Worm (Caenorhabditis elegans) whole organism, L4 larva: ENCODE results near the gene F21A3.11.

Experiments used
- F10B5.3 ChIP-seq: sonication (generic microtip); optimal IDR thresholded peaks from 2 replicates; lab custom pipeline; 2016; ENCODE audit warnings: mild to moderate bottlenecking, missing genetic modification characterization, missing compliant biosample characterization
- Y5F2A.4 ChIP-seq: fragments of 200-800 bp; sonication (Bioruptor generic); optimal IDR thresholded peaks from 2 replicates; lab custom pipeline; 2018; ENCODE audit warnings: mild to moderate bottlenecking, missing genetic modification characterization, missing compliant biosample characterization
- ZK337.2 ChIP-seq: fragments of 200-800 bp; sonication (Bioruptor generic); IDR thresholded peaks from 2 replicates; pipeline ENCODE4 v1.3.6; 2022; ENCODE audit warnings: missing genetic modification reagents, missing genetic modification characterization, missing compliant biosample characterization
- aha-1 ChIP-seq: fragments of 150-350 bp; peaks from one replicate; lab custom pipeline; 2014; ENCODE audit warnings: missing biosample characterization, missing genetic modification characterization
- ctbp-1 ChIP-seq: fragments of 200-800 bp; sonication (Bioruptor generic); IDR thresholded peaks from 2 replicates; pipeline ENCODE4 v1.3.6; 2022; ENCODE audit warnings: missing genetic modification reagents, missing genetic modification characterization, missing compliant biosample characterization
- daf-16 ChIP-seq, 3 experiments: sonication (generic microtip); optimal IDR thresholded peaks; 2 replicates each; lab custom pipeline; 2016 to 2017; ENCODE audit warnings: missing genetic modification characterization in 3 of 3, missing genetic modification reagents in 3 of 3, mild to moderate bottlenecking in 2 of 3, missing compliant biosample characterization in 2 of 3, missing biosample characterization in 1 of 3, moderate library complexity in 1 of 3
- daf-8 ChIP-seq: fragments of 200-800 bp; sonication (Bioruptor generic); IDR thresholded peaks from 2 replicates; pipeline ENCODE4 v1.3.6; 2022; ENCODE audit warnings: missing genetic modification characterization, missing compliant biosample characterization
- dmd-6 ChIP-seq: fragments of 200-800 bp; sonication (Bioruptor generic); IDR thresholded peaks from 2 replicates; pipeline ENCODE4 v1.3.6; 2022; ENCODE audit warnings: missing genetic modification reagents, missing genetic modification characterization, missing compliant biosample characterization
- dpl-1 ChIP-seq: fragments of 150-350 bp; optimal IDR thresholded peaks from 2 replicates; lab custom pipeline; 2014; ENCODE audit warnings: missing biosample characterization, missing genetic modification reagents, missing genetic modification characterization
- duxl-1 ChIP-seq: sonication (generic microtip); optimal IDR thresholded peaks from 2 replicates; lab custom pipeline; 2016; ENCODE audit warnings: mild to moderate bottlenecking, missing genetic modification characterization, moderate library complexity, missing compliant biosample characterization; ENCODE audit not compliant: poor library complexity
- dve-1 ChIP-seq: sonication (generic microtip); optimal IDR thresholded peaks from 2 replicates; lab custom pipeline; 2017; ENCODE audit warnings: antibody characterized with exemption, mild to moderate bottlenecking, missing genetic modification characterization, missing compliant biosample characterization; ENCODE audit not compliant: insufficient read depth
- egl-27 ChIP-seq: sonication (generic microtip); optimal IDR thresholded peaks from 3 replicates; lab custom pipeline; 2017; ENCODE audit warnings: missing biosample characterization, missing genetic modification reagents, missing genetic modification characterization
- hif-1 ChIP-seq, 2 experiments: sonication (generic microtip); optimal IDR thresholded peaks; 2 replicates each; lab custom pipeline; 2016 to 2017; ENCODE audit warnings: missing compliant biosample characterization in 2 of 2, missing genetic modification characterization in 2 of 2, missing genetic modification reagents in 2 of 2, missing genotype in 2 of 2, mild to moderate bottlenecking in 1 of 2
- hlh-11 ChIP-seq: fragments of 200-800 bp; sonication (Bioruptor generic); optimal IDR thresholded peaks from 2 replicates; lab custom pipeline; 2018; ENCODE audit warnings: mild to moderate bottlenecking, missing genetic modification characterization, missing compliant biosample characterization
- hlh-30 ChIP-seq: sonication (generic microtip); optimal IDR thresholded peaks from 2 replicates; lab custom pipeline; 2017; ENCODE audit warnings: antibody characterized with exemption, mild to moderate bottlenecking, missing genetic modification characterization, missing compliant biosample characterization; ENCODE audit not compliant: insufficient read depth
- hmg-1.1 ChIP-seq: fragments of 200-800 bp; sonication (Bioruptor generic); IDR thresholded peaks from 2 replicates; pipeline ENCODE4 v1.3.6; 2022; ENCODE audit warnings: missing genetic modification reagents, missing genetic modification characterization, missing compliant biosample characterization
- lin-15B ChIP-seq: fragments of 150-350 bp; sonication (generic microtip); optimal IDR thresholded peaks from 3 replicates; lab custom pipeline; 2014; ENCODE audit warnings: missing biosample characterization, missing genetic modification characterization
- lin-39 ChIP-seq: fragments of 150-350 bp; optimal IDR thresholded peaks from 2 replicates; lab custom pipeline; 2014; ENCODE audit warnings: missing biosample characterization, missing genetic modification reagents, missing genetic modification characterization
- lir-3 ChIP-seq: sonication (generic microtip); optimal IDR thresholded peaks from 2 replicates; lab custom pipeline; 2016; ENCODE audit warnings: mild to moderate bottlenecking, missing genetic modification characterization, missing compliant biosample characterization
- lsy-2 ChIP-seq, 2 experiments: fragments of 150-350 bp in 1 of 2; sonication (generic microtip) in 1 of 2; optimal IDR thresholded peaks; 2 replicates each; lab custom pipeline; 2014 to 2017; ENCODE audit warnings: missing biosample characterization in 2 of 2, missing genetic modification characterization in 2 of 2
- mdl-1 ChIP-seq, 2 experiments: fragments of 150-350 bp in 1 of 2; sonication (generic microtip) in 1 of 2; optimal IDR thresholded peaks; 2 replicates each; lab custom pipeline; 2014 to 2017; ENCODE audit warnings: missing biosample characterization in 2 of 2, missing genetic modification characterization in 2 of 2
- mdt-29 ChIP-seq: fragments of 200-800 bp; sonication (Bioruptor generic); IDR thresholded peaks from 2 replicates; pipeline ENCODE4 v1.3.6; 2022; ENCODE audit warnings: missing genetic modification reagents, missing genetic modification characterization, missing compliant biosample characterization
- mep-1 ChIP-seq: fragments of 150-350 bp; sonication (generic microtip); optimal IDR thresholded peaks from 3 replicates; lab custom pipeline; 2014; ENCODE audit warnings: missing biosample characterization, missing genetic modification characterization
- mes-2 ChIP-seq: sonication (generic microtip); optimal IDR thresholded peaks from 2 replicates; lab custom pipeline; 2016; ENCODE audit warnings: missing genotype, mild to moderate bottlenecking, missing genetic modification characterization, missing compliant biosample characterization; ENCODE audit not compliant: poor library complexity, severe bottlenecking
- mxl-3 ChIP-seq: fragments of 200-800 bp; sonication (Bioruptor generic); optimal IDR thresholded peaks from 2 replicates; lab custom pipeline; 2018; ENCODE audit warnings: mild to moderate bottlenecking, missing genetic modification characterization, missing compliant biosample characterization
- nhr-10 ChIP-seq: fragments of 150-350 bp; optimal IDR thresholded peaks from 2 replicates; lab custom pipeline; 2014; ENCODE audit warnings: missing biosample characterization, missing genetic modification characterization
- nhr-102 ChIP-seq: sonication (generic microtip); optimal IDR thresholded peaks from 2 replicates; lab custom pipeline; 2016; ENCODE audit warnings: mild to moderate bottlenecking, missing genetic modification characterization, moderate library complexity, missing compliant biosample characterization
- nhr-11 ChIP-seq: fragments of 150-350 bp; optimal IDR thresholded peaks from 2 replicates; lab custom pipeline; 2014; ENCODE audit warnings: missing biosample characterization, missing genetic modification characterization
- nhr-111 ChIP-seq: fragments of 200-800 bp; sonication (Bioruptor generic); optimal IDR thresholded peaks from 2 replicates; lab custom pipeline; 2018; ENCODE audit warnings: mild to moderate bottlenecking, missing genetic modification characterization, missing compliant biosample characterization
- nhr-28 ChIP-seq: fragments of 150-350 bp; optimal IDR thresholded peaks from 2 replicates; lab custom pipeline; 2014; ENCODE audit warnings: missing biosample characterization, missing genetic modification characterization
- nhr-48 ChIP-seq: sonication (generic microtip); optimal IDR thresholded peaks from 2 replicates; lab custom pipeline; 2016; ENCODE audit warnings: mild to moderate bottlenecking, missing genetic modification characterization, missing compliant biosample characterization
- nhr-77 ChIP-seq: fragments of 150-350 bp; optimal IDR thresholded peaks from 2 replicates; lab custom pipeline; 2014; ENCODE audit warnings: missing biosample characterization, missing genetic modification characterization
- pha-4 ChIP-seq, 2 experiments: fragments of 150-350 bp in 1 of 2; fragments of 200-800 bp in 1 of 2; sonication (Bioruptor generic) in 1 of 2; IDR thresholded peaks in 1 of 2; optimal IDR thresholded peaks in 1 of 2; 2 replicates each; pipeline versions ENCODE4 v1.3.6 to Lab custom; 2014 to 2022; ENCODE audit warnings: missing genetic modification characterization in 2 of 2, missing genetic modification reagents in 2 of 2, missing biosample characterization in 1 of 2, missing compliant biosample characterization in 1 of 2
- pqm-1 ChIP-seq: sonication (generic microtip); optimal IDR thresholded peaks from 2 replicates; lab custom pipeline; 2017; ENCODE audit warnings: missing biosample characterization, missing genetic modification characterization
- rbr-2 ChIP-seq: sonication (generic microtip); optimal IDR thresholded peaks from 2 replicates; lab custom pipeline; 2016; ENCODE audit warnings: missing genotype, missing genetic modification characterization, missing compliant biosample characterization
- set-16 ChIP-seq: fragments of 200-800 bp; sonication (Bioruptor generic); IDR thresholded peaks from 2 replicates; pipeline ENCODE4 v1.3.6; 2022; ENCODE audit warnings: missing genetic modification reagents, missing genetic modification characterization, missing compliant biosample characterization
- spr-1 ChIP-seq: sonication (generic microtip); optimal IDR thresholded peaks from 2 replicates; lab custom pipeline; 2016; ENCODE audit warnings: mild to moderate bottlenecking, missing genetic modification characterization, missing compliant biosample characterization
- tra-1 ChIP-seq: fragments of 200-800 bp; sonication (Bioruptor generic); IDR thresholded peaks from 2 replicates; pipeline ENCODE4 v1.3.6; 2022; ENCODE audit warnings: missing genetic modification reagents, missing genetic modification characterization, missing compliant biosample characterization
- unc-39 ChIP-seq: sonication (generic microtip); optimal IDR thresholded peaks from 2 replicates; lab custom pipeline; 2017; ENCODE audit warnings: missing biosample characterization, missing genetic modification characterization
- ztf-7 ChIP-seq: fragments of 150-350 bp; optimal IDR thresholded peaks from 2 replicates; lab custom pipeline; 2014; ENCODE audit warnings: missing biosample characterization, missing genetic modification characterization

F21A3.11 gene

DNA sequence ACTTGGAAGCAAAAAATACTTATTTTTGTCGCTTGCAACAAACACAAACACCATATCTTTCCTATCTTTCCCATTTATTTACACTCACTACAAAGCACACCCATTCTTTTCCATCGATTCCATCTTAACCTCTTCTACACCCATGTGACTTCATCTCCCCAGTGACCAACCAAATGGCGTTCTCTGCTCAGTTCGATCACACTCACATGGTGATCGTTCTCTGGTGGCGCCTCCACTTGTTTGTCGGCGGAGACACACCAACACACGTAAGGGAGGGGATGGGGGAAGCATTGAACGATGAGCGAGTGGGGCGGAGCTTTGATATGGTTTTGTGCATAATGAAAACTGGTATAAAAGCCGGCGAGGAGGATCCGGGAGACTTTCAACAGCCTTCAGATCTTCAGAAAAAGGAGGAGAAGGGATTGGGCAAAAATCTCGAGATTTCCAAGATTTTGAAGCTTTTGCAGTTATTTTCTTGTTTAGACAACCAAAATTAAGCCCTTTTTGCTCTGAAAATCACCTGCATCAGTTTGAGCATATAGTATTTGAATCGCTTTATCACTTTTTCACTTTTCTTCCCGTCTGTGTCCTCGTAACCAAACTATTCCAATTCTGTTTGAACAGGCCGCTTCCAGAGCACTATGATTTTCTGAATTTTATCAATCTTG is 33.6 kb upstream of the F21A3.11 start (continued):
- TF ChIP-seq spr-1 (tag; lab: Kevin White, UChicago) (no peak), lir-3 (tag; lab: Kevin White, UChicago) (no peak), unc-39 (tag; lab: Kevin White, UChicago) (no peak), nhr-77 (tag; lab: Kevin White, UChicago) (peak; percentile 96), F10B5.3 (tag; lab: Kevin White, UChicago) (no peak), ztf-7 (peak; percentile 30), lin-15B (no peak), dve-1 (tag; lab: Kevin White, UChicago) (peak; percentile 86), nhr-48 (tag; lab: Kevin White, UChicago) (peak; percentile 65), aha-1 (tag; lab: Kevin White, UChicago) (peak; percentile 99)

DNA sequence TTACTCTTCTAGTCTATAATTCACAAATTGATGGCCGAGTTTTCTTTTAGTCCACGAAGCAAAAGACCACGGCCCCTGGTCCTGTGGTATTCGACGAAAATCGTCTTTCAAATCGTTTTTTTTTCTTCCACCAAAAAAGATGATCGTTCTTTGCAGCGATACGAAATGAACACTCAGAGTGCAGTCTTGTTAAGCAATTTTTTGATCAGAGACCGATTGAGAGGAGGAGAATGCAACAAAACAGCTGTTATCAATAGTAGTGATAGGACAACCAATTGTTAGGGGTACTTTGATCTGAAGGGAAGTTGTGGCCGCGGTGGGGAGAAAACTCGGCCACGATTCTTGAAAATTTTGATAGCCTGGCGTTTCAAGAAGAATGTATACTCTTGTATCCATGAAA is 31.0 kb upstream of the F21A3.11 start:
- TF ChIP-seq hif-1 (tag; optimal IDR thresholded peaks at IDR 0.05; lab: Kevin White, UChicago) = peak in 1 of 2 experiments; percentile 28
- no peak for TF ChIP-seq set-16 (GFP tag; lab: Robert Waterston, UW)
- peak; percentile 68 for TF ChIP-seq nhr-77 (tag; lab: Kevin White, UChicago)
- TF ChIP-seq mdl-1 (tag; optimal IDR thresholded peaks at IDR 0.05; lab: Kevin White, UChicago) = peak in 1 of 2 experiments; percentile 69
- peak; percentile 37 for TF ChIP-seq pqm-1 (tag; lab: Kevin White, UChicago)
- peak; percentile 19; the same call in 1 of the 2 replicates for TF ChIP-seq hmg-1.1
- peak; percentile 34 for TF ChIP-seq nhr-10 (tag; lab: Kevin White, UChicago)
- peak in 1 of 2 experiments; percentile 48 for TF ChIP-seq daf-16 (GFP tag; optimal IDR thresholded peaks at IDR 0.05; lab: Kevin White, UChicago)
- TF ChIP-seq daf-16 (tag; optimal IDR thresholded peaks at IDR 0.05; lab: Kevin White, UChicago) = peak; percentile 82
- no peak for TF ChIP-seq mdt-29
- peak; percentile 69 for TF ChIP-seq nhr-48 (tag; lab: Kevin White, UChicago)
- TF ChIP-seq dpl-1 (GFP tag; lab: Kevin White, UChicago) = peak; percentile 7
- peak; percentile 30 for TF ChIP-seq egl-27 (tag; lab: Kevin White, UChicago)
- no peak for TF ChIP-seq daf-8 (GFP tag; lab: Robert Waterston, UW)
- TF ChIP-seq lsy-2 (tag; optimal IDR thresholded peaks at IDR 0.05; lab: Kevin White, UChicago) = peak in 1 of 2 experiments; percentile 26
- TF ChIP-seq nhr-111 = no peak
- peak; percentile 57 for TF ChIP-seq dve-1 (tag; lab: Kevin White, UChicago)
- TF ChIP-seq rbr-2 = no peak
- no peak for TF ChIP-seq ZK337.2 (GFP tag; lab: Robert Waterston, UW)
- peak; percentile 76 for TF ChIP-seq hlh-11
- peak; percentile 53 for TF ChIP-seq mep-1 (tag; lab: Kevin White, UChicago)
- TF ChIP-seq hlh-30 (tag; lab: Kevin White, UChicago) = peak; percentile 35
- peak; percentile 25 for TF ChIP-seq aha-1 (tag; lab: Kevin White, UChicago)
- no peak for TF ChIP-seq lin-39
- TF ChIP-seq nhr-11 = peak; percentile 40
- TF ChIP-seq mxl-3 (GFP tag; lab: Kevin White, UChicago) = peak; percentile 15
- peak; percentile 50 for TF ChIP-seq mes-2 (tag; lab: Kevin White, UChicago)
- no peak for TF ChIP-seq duxl-1 (tag; lab: Kevin White, UChicago)
- 0 out of 2 replicates have a peak, but pooled peaks have one; percentile 12 for TF ChIP-seq pha-4 (GFP tag; IDR thresholded peaks at IDR 0.05; lab: Robert Waterston, UW)
- TF ChIP-seq pha-4 (tag; optimal IDR thresholded peaks at IDR 0.05; lab: Kevin White, UChicago) = no peak
- TF ChIP-seq dmd-6 (GFP tag; lab: Robert Waterston, UW) = peak; percentile 81
- TF ChIP-seq nhr-28 = peak; percentile 79
- TF ChIP-seq Y5F2A.4 = no peak
- TF ChIP-seq tra-1 (GFP tag; lab: Robert Waterston, UW) = 0 out of 2 replicates have a peak, but pooled peaks have one; percentile 36
- TF ChIP-seq F10B5.3 (tag; lab: Kevin White, UChicago) = no peak
- TF ChIP-seq ctbp-1 (GFP tag; lab: Robert Waterston, UW) = no peak
- peak; percentile 62 for TF ChIP-seq nhr-102 (tag; lab: Kevin White, UChicago)
